Fruit fly (Drosophila melanogaster): Measurements from ENCODE around the gene wac.
A peak's percentile ranks its signal among the peaks of the same experiment; 100 is the strongest.

wac gene

DNA sequence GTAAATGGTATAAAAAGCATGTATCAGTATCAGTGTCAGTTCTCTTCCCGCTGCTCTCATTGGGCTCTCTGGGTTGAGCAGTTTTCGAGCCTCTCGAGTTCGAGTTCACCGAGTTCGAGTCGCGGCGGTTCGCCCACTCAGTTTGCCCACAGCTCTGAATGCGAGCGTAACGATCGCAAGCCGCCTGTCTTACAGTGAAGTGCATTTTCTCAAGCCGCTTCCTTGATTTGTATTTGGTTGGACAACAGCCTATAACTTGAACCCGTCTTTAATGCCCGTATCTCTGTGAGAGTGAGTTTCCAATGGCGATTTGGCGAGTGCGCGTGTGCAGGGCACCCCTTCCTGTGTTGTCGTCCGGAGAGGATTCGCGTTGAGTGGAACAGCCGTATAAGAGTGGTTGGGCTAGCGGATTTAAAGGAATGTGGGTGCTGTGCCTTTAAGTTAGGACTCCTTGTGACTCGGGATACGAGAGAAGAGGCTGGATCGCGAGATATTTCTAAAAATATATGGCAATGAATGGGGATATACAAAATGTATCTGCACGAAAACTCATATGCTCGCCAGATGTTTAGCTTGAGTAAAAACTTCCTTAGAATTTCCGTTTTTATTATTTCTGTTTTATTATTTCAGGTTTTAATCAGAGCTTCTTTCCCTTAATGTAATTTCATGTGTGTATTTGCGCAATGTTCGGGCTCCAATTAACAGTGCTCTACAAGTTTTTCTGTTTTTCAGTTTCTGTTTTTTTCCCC is 13.7 kb downstream of the wac start:
- TF ChIP-seq D1 (tag; optimal IDR thresholded peaks at IDR 0.05) (no peak), Ets98B (GFP tag; IDR thresholded peaks at IDR 0.05) (peak; percentile 50; the same call in 1 of the 2 replicates), CG12605 (GFP tag; IDR thresholded peaks at IDR 0.05) (peak; percentile 47; the same call in 1 of the 2 replicates), CG13204 (GFP tag; optimal IDR thresholded peaks at IDR 0.05) (peak; percentile 22), EcR (GFP tag; optimal IDR thresholded peaks at IDR 0.05) (peak; percentile 89), rn (GFP tag; IDR thresholded peaks at IDR 0.05) (no peak), CG9948 (tag; optimal IDR thresholded peaks at IDR 0.05) (no peak), CG14655 (GFP tag; optimal IDR thresholded peaks at IDR 0.05) (no peak)

dm6 chr3L:273291-273690 is 15.3 kb downstream of the wac start, which contains the start of gene CG32845:
CG32845 (minus strand) TSS chr3L:273391.
- no peak for TF ChIP-seq CG13204 (GFP tag; optimal IDR thresholded peaks at IDR 0.05)
- TF ChIP-seq Ets98B (GFP tag; IDR thresholded peaks at IDR 0.05): no peak
- TF ChIP-seq fd96Ca (GFP tag; IDR thresholded peaks at IDR 0.05): no peak
- no peak for TF ChIP-seq Snoo (tag; optimal IDR thresholded peaks at IDR 0.05)
- no peak for TF ChIP-seq CG12605 (GFP tag; IDR thresholded peaks at IDR 0.05)
- TF ChIP-seq CG10348 (GFP tag; IDR thresholded peaks at IDR 0.05): no peak
- TF ChIP-seq CG17806 (tag; optimal IDR thresholded peaks at IDR 0.05): no peak
- TF ChIP-seq CG32121 (GFP tag; IDR thresholded peaks at IDR 0.05): no peak
- TF ChIP-seq CG4496 (GFP tag; IDR thresholded peaks at IDR 0.05): no peak
- TF ChIP-seq D1 (tag; optimal IDR thresholded peaks at IDR 0.05): no peak
- TF ChIP-seq Pif1A (GFP tag; optimal IDR thresholded peaks at IDR 0.05): no peak
- no peak for TF ChIP-seq CG34367 (tag; optimal IDR thresholded peaks at IDR 0.05)
- TF ChIP-seq EcR (GFP tag; optimal IDR thresholded peaks at IDR 0.05): no peak

- TF ChIP-seq CG4496 (GFP tag; IDR thresholded peaks at IDR 0.05) (no peak), CG34367 (tag; optimal IDR thresholded peaks at IDR 0.05) (no peak), CG9948 (tag; optimal IDR thresholded peaks at IDR 0.05) (no peak), CG8159 (tag; optimal IDR thresholded peaks at IDR 0.05) (no peak), Pif1A (GFP tag; optimal IDR thresholded peaks at IDR 0.05) (no peak), CG15710 (tag; optimal IDR thresholded peaks at IDR 0.05) (no peak), rn (GFP tag; IDR thresholded peaks at IDR 0.05) (no peak), CG13204 (GFP tag; optimal IDR thresholded peaks at IDR 0.05) (no peak), Snoo (tag; optimal IDR thresholded peaks at IDR 0.05) (no peak), CG14655 (GFP tag; optimal IDR thresholded peaks at IDR 0.05) (no peak), CG12605 (GFP tag; IDR thresholded peaks at IDR 0.05) (no peak), gl (tag; optimal IDR thresholded peaks at IDR 0.05) (no peak), EcR (GFP tag; optimal IDR thresholded peaks at IDR 0.05) (no peak), CG32121 (GFP tag; IDR thresholded peaks at IDR 0.05) (no peak), CG17806 (tag; optimal IDR thresholded peaks at IDR 0.05) (no peak), fd96Ca (GFP tag; IDR thresholded peaks at IDR 0.05) (no peak), Pif1B (GFP tag; optimal IDR thresholded peaks at IDR 0.05) (no peak), CG8301 (tag; optimal IDR thresholded peaks at IDR 0.05) (no peak), CG10348 (GFP tag; IDR thresholded peaks at IDR 0.05) (no peak), Ets98B (GFP tag; IDR thresholded peaks at IDR 0.05) (no peak)
These were observed 16.9 kb downstream of the wac start, which contains the start of gene ttm2 for dm6 chr3L:274855-275254. ttm2 (plus strand) TSS chr3L:275155.

dm6 chr3L:276736-277487 is 18.9 kb downstream of the wac start, which contains the start of gene RhoGEF3:
RhoGEF3 (plus strand) TSS chr3L:277437.
- TF ChIP-seq CG8301 (tag; optimal IDR thresholded peaks at IDR 0.05): no peak
- no peak for TF ChIP-seq CG8159 (tag; optimal IDR thresholded peaks at IDR 0.05)
- TF ChIP-seq Ets98B (GFP tag; IDR thresholded peaks at IDR 0.05): no peak
- no peak for TF ChIP-seq CG17806 (tag; optimal IDR thresholded peaks at IDR 0.05)
- no peak for TF ChIP-seq Pif1B (GFP tag; optimal IDR thresholded peaks at IDR 0.05)
- no peak for TF ChIP-seq Pif1A (GFP tag; optimal IDR thresholded peaks at IDR 0.05)
- TF ChIP-seq CG13204 (GFP tag; optimal IDR thresholded peaks at IDR 0.05): no peak

DNA sequence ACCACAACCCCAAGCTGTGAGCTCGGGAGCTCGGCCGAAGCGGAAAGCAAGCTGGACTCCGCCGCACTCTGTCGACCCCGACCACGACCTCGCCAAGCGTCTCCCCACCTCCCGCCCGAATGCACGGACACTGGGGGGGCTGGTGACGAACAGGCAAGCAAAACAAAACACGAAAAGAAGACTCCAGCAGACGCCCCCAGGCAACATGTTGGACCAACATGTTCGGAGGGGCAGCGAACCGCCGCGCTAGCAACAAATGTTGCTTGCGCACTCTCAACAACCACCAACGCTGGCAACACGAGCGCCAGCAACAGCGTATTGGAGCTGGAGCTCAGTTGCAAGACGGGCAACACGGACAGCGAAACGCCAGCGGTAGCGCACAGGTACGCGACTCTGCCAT is 24.3 kb downstream of the wac start:
- peak; percentile 45; the same call in 1 of the 2 replicates for TF ChIP-seq CG12605 (GFP tag; IDR thresholded peaks at IDR 0.05)
- TF ChIP-seq CG34367 (tag; optimal IDR thresholded peaks at IDR 0.05): no peak
- no peak for TF ChIP-seq CG9948 (tag; optimal IDR thresholded peaks at IDR 0.05)
- TF ChIP-seq gl (tag; optimal IDR thresholded peaks at IDR 0.05): no peak
- TF ChIP-seq Pif1B (GFP tag; optimal IDR thresholded peaks at IDR 0.05): no peak
- TF ChIP-seq Ets98B (GFP tag; IDR thresholded peaks at IDR 0.05): peak; percentile 18; the same call in 1 of the 2 replicates
- TF ChIP-seq CG13204 (GFP tag; optimal IDR thresholded peaks at IDR 0.05): peak; percentile 87
- TF ChIP-seq CG32121 (GFP tag; IDR thresholded peaks at IDR 0.05): no peak
- no peak for TF ChIP-seq CG14655 (GFP tag; optimal IDR thresholded peaks at IDR 0.05)
- peak; percentile 58 for TF ChIP-seq EcR (GFP tag; optimal IDR thresholded peaks at IDR 0.05)
- TF ChIP-seq CG4496 (GFP tag; IDR thresholded peaks at IDR 0.05): peak; percentile 57; the same call in 2 of the 3 replicates
- no peak for TF ChIP-seq CG10348 (GFP tag; IDR thresholded peaks at IDR 0.05)
- no peak for TF ChIP-seq Snoo (tag; optimal IDR thresholded peaks at IDR 0.05)
- no peak for TF ChIP-seq rn (GFP tag; IDR thresholded peaks at IDR 0.05)

- TF ChIP-seq CG10348 (GFP tag; IDR thresholded peaks at IDR 0.05): 0 out of 2 replicates have a peak, but pooled peaks have one; percentile 10
- TF ChIP-seq CG32121 (GFP tag; IDR thresholded peaks at IDR 0.05): no peak
- no peak; the same call in 1 of the 2 replicates for TF ChIP-seq Ets98B (GFP tag; IDR thresholded peaks at IDR 0.05)
- peak; percentile 82 for TF ChIP-seq EcR (GFP tag; optimal IDR thresholded peaks at IDR 0.05)
- TF ChIP-seq CG4496 (GFP tag; IDR thresholded peaks at IDR 0.05): 0 out of 3 replicates have a peak, but pooled peaks have one; percentile 31
- TF ChIP-seq CG15710 (tag; optimal IDR thresholded peaks at IDR 0.05): no peak
- TF ChIP-seq CG8301 (tag; optimal IDR thresholded peaks at IDR 0.05): peak; percentile 28
- TF ChIP-seq CG13204 (GFP tag; optimal IDR thresholded peaks at IDR 0.05): no peak
- TF ChIP-seq CG8159 (tag; optimal IDR thresholded peaks at IDR 0.05): no peak
- TF ChIP-seq gl (tag; optimal IDR thresholded peaks at IDR 0.05): no peak
These were observed 26.3 kb downstream of the wac start for dm6 chr3L:284253-284652.
